Fruit fly (Drosophila melanogaster) whole organism, embryonic: ENCODE data around the gene ldbr.

Experiments
- Ada2b ChIP-seq: fragments of 200-800 bp; sonication (Bioruptor generic); IDR thresholded peaks from 2 replicates; pipeline ENCODE4 v1.3.6; 2022; ENCODE audit warnings: missing biosample characterization, missing genetic modification characterization
- Atf6 ChIP-seq: fragments of 200-800 bp; sonication (Bioruptor generic); IDR thresholded peaks from 2 replicates; pipeline ENCODE4 v1.3.6; 2022; ENCODE audit warnings: missing biosample characterization, missing genetic modification characterization
- Bteb2 ChIP-seq: fragments of 200-800 bp; sonication (Bioruptor generic); optimal IDR thresholded peaks from 2 replicates; lab custom pipeline; 2016; ENCODE audit warnings: missing biosample characterization, missing genetic modification characterization
- C15 ChIP-seq: fragments of 200-800 bp; sonication (Bioruptor generic); IDR thresholded peaks from 3 replicates; pipeline ENCODE4 v1.3.6; 2022; ENCODE audit warnings: missing biosample characterization, missing genetic modification characterization
- CG13123 ChIP-seq: fragments of 200-800 bp; sonication (Bioruptor generic); optimal IDR thresholded peaks from 2 replicates; lab custom pipeline; 2016; ENCODE audit warnings: missing biosample characterization, missing genetic modification characterization
- CG14860 ChIP-seq: fragments of 200-800 bp; sonication (Bioruptor generic); IDR thresholded peaks from 3 replicates; pipeline ENCODE4 v1.3.6; 2022; ENCODE audit warnings: missing biosample characterization, missing genetic modification characterization; ENCODE audit not compliant: partially characterized antibody
- CG16779 ChIP-seq: fragments of 200-800 bp; sonication (Bioruptor generic); IDR thresholded peaks from 2 replicates; pipeline ENCODE4 v1.3.6; 2022; ENCODE audit warnings: missing biosample characterization, missing genetic modification characterization
- CG17802 ChIP-seq: fragments of 200-800 bp; sonication (Bioruptor generic); optimal IDR thresholded peaks from 2 replicates; lab custom pipeline; 2018; ENCODE audit warnings: missing biosample characterization, mild to moderate bottlenecking, missing genetic modification characterization, moderate library complexity
- CG31441 ChIP-seq: fragments of 200-800 bp; sonication (Bioruptor generic); IDR thresholded peaks from 2 replicates; pipeline ENCODE4 v1.3.6; 2022; ENCODE audit warnings: missing biosample characterization, missing genetic modification characterization
- CG32767 ChIP-seq: fragments of 200-800 bp; sonication (Bioruptor generic); IDR thresholded peaks from 2 replicates; pipeline ENCODE4 v1.3.6; 2022; ENCODE audit warnings: missing biosample characterization, missing genetic modification characterization
- CG42726 ChIP-seq: fragments of 200-800 bp; sonication (Bioruptor generic); IDR thresholded peaks from 2 replicates; pipeline ENCODE4 v1.3.6; 2022; ENCODE audit warnings: missing biosample characterization, missing genetic modification characterization; ENCODE audit not compliant: partially characterized antibody
- CG6689 ChIP-seq: fragments of 200-800 bp; sonication (Bioruptor generic); IDR thresholded peaks from 2 replicates; pipeline ENCODE4 v1.3.6; 2022; ENCODE audit warnings: missing biosample characterization, missing genetic modification characterization
- CG6813 ChIP-seq: fragments of 200-800 bp; sonication (Bioruptor generic); optimal IDR thresholded peaks from 2 replicates; lab custom pipeline; 2017; ENCODE audit warnings: missing biosample characterization, missing genetic modification characterization, mild to moderate bottlenecking, moderate library complexity, missing genetic modification reagents
- CG8281 ChIP-seq: fragments of 200-800 bp; sonication (Bioruptor generic); optimal IDR thresholded peaks from 2 replicates; lab custom pipeline; 2018; ENCODE audit warnings: missing biosample characterization, mild to moderate bottlenecking, missing genetic modification characterization, moderate library complexity
- CG9727 ChIP-seq: fragments of 200-800 bp; sonication (Bioruptor generic); optimal IDR thresholded peaks from 3 replicates; lab custom pipeline; 2017; ENCODE audit warnings: missing biosample characterization, mild to moderate bottlenecking, missing genetic modification characterization
- CG9817 ChIP-seq: fragments of 200-800 bp; sonication (Bioruptor generic); optimal IDR thresholded peaks from 2 replicates; lab custom pipeline; 2018; ENCODE audit warnings: missing biosample characterization, mild to moderate bottlenecking, missing genetic modification characterization, moderate library complexity
- CG9876 ChIP-seq: fragments of 200-800 bp; sonication (Bioruptor generic); optimal IDR thresholded peaks from 2 replicates; lab custom pipeline; 2016; ENCODE audit warnings: missing biosample characterization, missing genetic modification characterization
- CHES-1-like ChIP-seq: fragments of 200-800 bp; sonication (Bioruptor generic); optimal IDR thresholded peaks from 2 replicates; lab custom pipeline; 2016; ENCODE audit warnings: missing biosample characterization, missing genetic modification characterization
- D ChIP-seq, 2 experiments: fragments of 200-800 bp in 1 of 2; fragments of >200 bp in 1 of 2; sonication (Bioruptor generic) in 1 of 2; optimal IDR thresholded peaks; 2 replicates in 1 of 2; 3 replicates in 1 of 2; lab custom pipeline; 2017; ENCODE audit warnings: mild to moderate bottlenecking in 1 of 2, missing biosample characterization in 1 of 2, missing genetic modification characterization in 1 of 2, missing genetic modification reagents in 1 of 2
- Dad ChIP-seq: fragments of 200-800 bp; sonication (Bioruptor generic); optimal IDR thresholded peaks from 3 replicates; lab custom pipeline; 2016; ENCODE audit warnings: missing biosample characterization, missing genetic modification characterization
- Doc3 ChIP-seq: fragments of 200-800 bp; sonication (Bioruptor generic); IDR thresholded peaks from 3 replicates; pipeline ENCODE4 v1.3.6; 2022; ENCODE audit warnings: missing biosample characterization, missing genetic modification characterization; ENCODE audit not compliant: partially characterized antibody
- E2f2 ChIP-seq: fragments of 200-800 bp; sonication (Bioruptor generic); IDR thresholded peaks from 2 replicates; pipeline ENCODE4 v1.3.6; 2022; ENCODE audit warnings: missing biosample characterization, missing genetic modification characterization
- Hmx ChIP-seq: fragments of 200-800 bp; sonication (Bioruptor generic); optimal IDR thresholded peaks from 2 replicates; lab custom pipeline; 2016; ENCODE audit warnings: missing biosample characterization, missing genetic modification characterization
- Hr39 ChIP-seq: fragments of >200 bp; optimal IDR thresholded peaks from 2 replicates; lab custom pipeline; 2017
- Lpt ChIP-seq: fragments of >200 bp; optimal IDR thresholded peaks from 2 replicates; lab custom pipeline; 2018; ENCODE audit warnings: missing biosample characterization, missing genetic modification characterization
- NFAT ChIP-seq: fragments of 200-800 bp; sonication (Bioruptor generic); IDR thresholded peaks from 2 replicates; pipeline ENCODE4 v1.3.6; 2022; ENCODE audit warnings: missing biosample characterization, missing genetic modification characterization
- Ptx1 ChIP-seq: fragments of 200-800 bp; sonication (Bioruptor generic); IDR thresholded peaks from 2 replicates; pipeline ENCODE4 v1.3.6; 2022; ENCODE audit warnings: missing biosample characterization, missing genetic modification characterization
- Tbp ChIP-seq: fragments of >200 bp; optimal IDR thresholded peaks from 2 replicates; lab custom pipeline; 2018; ENCODE audit warnings: missing biosample characterization, missing genetic modification characterization
- Xbp1 ChIP-seq: fragments of 200-800 bp; sonication (Bioruptor generic); optimal IDR thresholded peaks from 3 replicates; lab custom pipeline; 2016; ENCODE audit warnings: missing biosample characterization, mild to moderate bottlenecking, missing genetic modification characterization
- ac ChIP-seq: fragments of 200-800 bp; sonication (Bioruptor generic); optimal IDR thresholded peaks from 3 replicates; lab custom pipeline; 2017; ENCODE audit warnings: missing biosample characterization, mild to moderate bottlenecking, missing genetic modification characterization
- bsh ChIP-seq, 2 experiments: fragments of 200-800 bp; sonication (Bioruptor generic); optimal IDR thresholded peaks; 2 replicates each; lab custom pipeline; 2017 to 2018; ENCODE audit warnings: mild to moderate bottlenecking in 2 of 2, missing biosample characterization in 2 of 2, missing genetic modification characterization in 2 of 2, moderate library complexity in 1 of 2
- cad ChIP-seq: fragments of >200 bp; optimal IDR thresholded peaks from 2 replicates; lab custom pipeline; 2017; ENCODE audit warnings: missing biosample characterization, missing genetic modification characterization
- corto ChIP-seq: fragments of 200-800 bp; sonication (Bioruptor generic); optimal IDR thresholded peaks from 2 replicates; lab custom pipeline; 2016; ENCODE audit warnings: missing biosample characterization, mild to moderate bottlenecking, missing genetic modification characterization, moderate library complexity
- da ChIP-seq: fragments of 200-800 bp; sonication (Bioruptor generic); optimal IDR thresholded peaks from 2 replicates; lab custom pipeline; 2016; ENCODE audit warnings: missing biosample characterization, missing genetic modification characterization
- dan ChIP-seq: fragments of 200-800 bp; sonication (Bioruptor generic); IDR thresholded peaks from 2 replicates; pipeline ENCODE4 v1.3.6; 2022; ENCODE audit warnings: missing biosample characterization, missing genetic modification characterization
- dmrt11E ChIP-seq: fragments of 200-800 bp; sonication (Bioruptor generic); optimal IDR thresholded peaks from 3 replicates; lab custom pipeline; 2018; ENCODE audit warnings: missing biosample characterization, mild to moderate bottlenecking, missing genetic modification characterization, moderate library complexity
- dpn ChIP-seq, 2 experiments: fragments of 200-800 bp; sonication (Bioruptor generic); optimal IDR thresholded peaks; 3 replicates each; lab custom pipeline; 2016; ENCODE audit warnings: missing biosample characterization in 2 of 2, missing genetic modification characterization in 2 of 2
- dysf ChIP-seq: fragments of 200-800 bp; sonication (Bioruptor generic); IDR thresholded peaks from 3 replicates; pipeline ENCODE4 v1.3.6; 2022; ENCODE audit warnings: missing biosample characterization, missing genetic modification characterization
- ewg ChIP-seq: fragments of 200-800 bp; sonication (Bioruptor generic); optimal IDR thresholded peaks from 3 replicates; lab custom pipeline; 2017; ENCODE audit warnings: mild to moderate bottlenecking, missing biosample characterization, missing genetic modification reagents, missing genetic modification characterization
- gem ChIP-seq: fragments of 200-800 bp; sonication (Bioruptor generic); optimal IDR thresholded peaks from 2 replicates; lab custom pipeline; 2019; ENCODE audit warnings: missing biosample characterization, mild to moderate bottlenecking, missing genetic modification characterization, moderate library complexity
- gro ChIP-seq: fragments of 200-800 bp; sonication (Bioruptor generic); optimal IDR thresholded peaks from 2 replicates; lab custom pipeline; 2016; ENCODE audit warnings: missing biosample characterization, missing genetic modification characterization
- hkb ChIP-seq, 2 experiments: fragments of 200-800 bp in 1 of 2; fragments of >200 bp in 1 of 2; sonication (Bioruptor generic) in 1 of 2; IDR thresholded peaks in 1 of 2; optimal IDR thresholded peaks in 1 of 2; 2 replicates each; pipeline versions ENCODE4 v1.3.6 to Lab custom; 2017 to 2022; ENCODE audit warnings: missing biosample characterization in 1 of 2, missing genetic modification characterization in 1 of 2
- ind ChIP-seq: fragments of 200-800 bp; sonication (Bioruptor generic); optimal IDR thresholded peaks from 3 replicates; lab custom pipeline; 2016; ENCODE audit warnings: missing biosample characterization, missing genetic modification characterization
- insv ChIP-seq, 2 experiments: fragments of 200-800 bp; sonication (Bioruptor generic); optimal IDR thresholded peaks; 3 replicates each; lab custom pipeline; 2016 to 2018; ENCODE audit warnings: missing biosample characterization in 2 of 2, missing genetic modification characterization in 2 of 2
- jing ChIP-seq: fragments of 200-800 bp; sonication (Bioruptor generic); optimal IDR thresholded peaks from 2 replicates; lab custom pipeline; 2018; ENCODE audit warnings: missing biosample characterization, mild to moderate bottlenecking, missing genetic modification characterization
- jumu ChIP-seq: fragments of 200-800 bp; sonication (Bioruptor generic); optimal IDR thresholded peaks from 3 replicates; lab custom pipeline; 2016; ENCODE audit warnings: missing biosample characterization, missing genetic modification characterization
- lab ChIP-seq: fragments of 200-800 bp; sonication (Bioruptor generic); optimal IDR thresholded peaks from 3 replicates; lab custom pipeline; 2017; ENCODE audit warnings: missing biosample characterization, missing genetic modification characterization, mild to moderate bottlenecking, moderate library complexity, missing genetic modification reagents
- onecut ChIP-seq: fragments of 200-800 bp; sonication (Bioruptor generic); IDR thresholded peaks from 2 replicates; pipeline ENCODE4 v1.3.6; 2022; ENCODE audit warnings: missing biosample characterization, missing genetic modification characterization
- pum ChIP-seq: fragments of 200-800 bp; sonication (Bioruptor generic); optimal IDR thresholded peaks from 2 replicates; lab custom pipeline; 2016; ENCODE audit warnings: missing biosample characterization, missing genetic modification characterization
- sqz ChIP-seq: fragments of 200-800 bp; sonication (Bioruptor generic); optimal IDR thresholded peaks from 3 replicates; lab custom pipeline; 2018; ENCODE audit warnings: missing biosample characterization, mild to moderate bottlenecking, missing genetic modification characterization
- toy ChIP-seq: fragments of 200-800 bp; sonication (Bioruptor generic); IDR thresholded peaks from 2 replicates; pipeline ENCODE4 v1.3.6; 2022; ENCODE audit warnings: missing biosample characterization, missing genetic modification characterization

Gene ldbr

DNA sequence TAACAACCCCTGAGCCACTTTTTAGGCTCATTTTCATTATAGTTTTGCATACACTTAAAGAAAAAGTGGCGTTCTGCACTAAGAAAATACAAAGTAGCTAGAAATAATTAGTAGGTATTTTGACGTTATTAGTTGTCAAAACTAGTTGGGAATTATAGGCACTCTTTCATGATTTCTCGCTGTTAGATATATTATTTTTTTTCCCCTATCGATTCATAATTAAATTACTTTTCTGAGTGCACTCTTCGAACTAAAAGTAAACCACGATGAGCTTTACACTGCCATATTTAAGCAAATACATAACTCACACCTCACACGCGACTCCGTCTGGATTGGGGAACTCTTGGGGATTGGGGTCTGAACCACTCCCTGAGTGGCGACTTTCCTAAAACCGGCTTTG, 48.9 kb upstream of the ldbr start (continued):
- no peak for TF ChIP-seq D (optimal IDR thresholded peaks at IDR 0.05; lab: Kevin White, UChicago)
- peak; percentile 76 for TF ChIP-seq D (GFP tag; optimal IDR thresholded peaks at IDR 0.05; lab: Kevin White, UChicago)
- no peak for TF ChIP-seq corto (GFP tag; lab: Kevin White, UChicago)
- no peak for TF ChIP-seq cad (GFP tag; lab: Kevin White, UChicago)
- TF ChIP-seq lab (GFP tag; lab: Kevin White, UChicago), result peak; percentile 87
- peak; percentile 51 for TF ChIP-seq onecut (GFP tag; lab: Robert Waterston, UW)
- TF ChIP-seq E2f2, result peak; percentile 28; the same call in 1 of the 2 replicates
- peak; percentile 40 for TF ChIP-seq CG8281 (tag; lab: Kevin White, UChicago)
- no peak for TF ChIP-seq NFAT (GFP tag; lab: Robert Waterston, UW)
- peak; percentile 47 for TF ChIP-seq sqz (GFP tag; lab: Kevin White, UChicago)
- TF ChIP-seq Xbp1, result peak; percentile 18
- no peak for TF ChIP-seq Lpt (GFP tag; lab: Kevin White, UChicago)
- no peak for TF ChIP-seq CG9817
- TF ChIP-seq toy (GFP tag; lab: Robert Waterston, UW), result no peak
- TF ChIP-seq dpn (GFP tag; optimal IDR thresholded peaks at IDR 0.05; lab: Kevin White, UChicago), result peak in 1 of 2 experiments; percentile 14
- peak; percentile 52; the same call in 1 of the 3 replicates for TF ChIP-seq C15
- no peak for TF ChIP-seq Hr39 (lab: Kevin White, UChicago)
- TF ChIP-seq Ada2b (GFP tag; lab: Robert Waterston, UW), result peak; percentile 68
- TF ChIP-seq Dad (GFP tag; lab: Kevin White, UChicago), result peak; percentile 58
- TF ChIP-seq insv (GFP tag; optimal IDR thresholded peaks at IDR 0.05; lab: Kevin White, UChicago), result no peak
- peak; percentile 57 for TF ChIP-seq gem (tag; lab: Kevin White, UChicago)
- no peak for TF ChIP-seq Doc3
- no peak for TF ChIP-seq da (GFP tag; lab: Kevin White, UChicago)
- TF ChIP-seq hkb (optimal IDR thresholded peaks at IDR 0.05; lab: Kevin White, UChicago), result no peak
- TF ChIP-seq hkb (GFP tag; IDR thresholded peaks at IDR 0.05; lab: Robert Waterston, UW), result peak; percentile 80
- TF ChIP-seq CG9876 (GFP tag; lab: Kevin White, UChicago), result no peak
- TF ChIP-seq gro (GFP tag; lab: Kevin White, UChicago), result peak; percentile 37
- no peak for TF ChIP-seq CG42726
- TF ChIP-seq jing (GFP tag; lab: Kevin White, UChicago), result no peak
- no peak for TF ChIP-seq CHES-1-like (GFP tag; lab: Kevin White, UChicago)
- no peak for TF ChIP-seq dmrt11E (tag; lab: Kevin White, UChicago)
- TF ChIP-seq bsh (GFP tag; optimal IDR thresholded peaks at IDR 0.05; lab: Kevin White, UChicago), result peak in 1 of 2 experiments; percentile 28
- TF ChIP-seq Tbp (GFP tag; lab: Kevin White, UChicago), result no peak
- peak; percentile 85 for TF ChIP-seq ind
- no peak for TF ChIP-seq CG13123 (GFP tag; lab: Kevin White, UChicago)
- no peak for TF ChIP-seq CG16779 (GFP tag; lab: Robert Waterston, UW)
- TF ChIP-seq ac, result no peak
- TF ChIP-seq CG14860 (GFP tag; lab: Robert Waterston, UW), result no peak
- TF ChIP-seq CG17802 (tag; lab: Kevin White, UChicago), result peak; percentile 57
- peak; percentile 70 for TF ChIP-seq Ptx1 (GFP tag; lab: Robert Waterston, UW)
- TF ChIP-seq CG32767, result no peak
- TF ChIP-seq pum (GFP tag; lab: Kevin White, UChicago), result peak; percentile 54
- TF ChIP-seq dan (GFP tag; lab: Robert Waterston, UW), result no peak
- peak; percentile 76 for TF ChIP-seq CG31441 (GFP tag; lab: Robert Waterston, UW)
- peak; percentile 67 for TF ChIP-seq CG9727 (GFP tag; lab: Kevin White, UChicago)
- peak; percentile 64; the same call in 2 of the 3 replicates for TF ChIP-seq dysf (GFP tag; lab: Robert Waterston, UW)
- TF ChIP-seq jumu, result no peak
- TF ChIP-seq CG6813 (GFP tag; lab: Kevin White, UChicago), result peak; percentile 48
- TF ChIP-seq Bteb2 (GFP tag; lab: Kevin White, UChicago), result no peak
- TF ChIP-seq Atf6, result peak; percentile 75
- TF ChIP-seq ewg, result no peak
- TF ChIP-seq CG6689 (GFP tag; lab: Robert Waterston, UW), result peak; percentile 68
- peak; percentile 55 for TF ChIP-seq Hmx (GFP tag; lab: Kevin White, UChicago)
